Worm (Caenorhabditis elegans): ENCODE results near the gene srxa-4.

srxa-4 gene

DNA sequence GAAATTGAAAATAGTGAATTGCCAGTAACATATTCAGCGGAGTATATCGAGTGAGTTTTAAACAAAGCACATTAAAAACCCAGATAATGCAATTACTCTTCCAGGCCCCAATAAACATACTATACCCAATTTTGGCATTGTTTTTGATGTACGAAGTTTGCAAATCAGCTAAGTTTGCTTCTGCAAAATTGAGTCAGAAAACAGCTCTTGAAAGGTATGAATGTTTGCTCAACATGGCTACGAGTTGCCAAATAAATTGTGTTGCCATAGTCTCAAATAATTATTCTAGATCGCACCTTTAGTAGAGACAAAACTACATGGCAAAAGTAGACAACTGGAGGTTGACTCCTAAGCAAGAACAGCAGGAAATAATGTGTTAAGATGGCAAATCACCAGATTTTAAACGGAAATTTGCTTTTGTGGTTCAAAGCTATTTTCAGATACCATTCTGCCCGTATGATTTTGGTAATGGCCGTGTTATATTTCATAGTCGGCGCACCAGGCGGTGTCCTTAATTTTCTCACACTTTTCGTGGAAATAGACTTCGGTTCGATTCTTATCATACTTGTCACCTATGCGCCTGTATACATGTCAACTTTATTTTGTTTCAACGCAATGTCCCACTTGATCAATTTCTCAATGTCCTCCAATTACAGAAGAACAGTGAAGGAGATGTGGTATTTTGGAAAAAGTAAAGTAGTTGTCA, 12.3 kb downstream of the srxa-4 start (continued):
- TF ChIP-seq daf-16 (GFP tag; optimal IDR thresholded peaks at IDR 0.05): peak in 1 of 2 experiments; percentile 27
- TF ChIP-seq daf-16 (tag; optimal IDR thresholded peaks at IDR 0.05): peak; percentile 37
- TF ChIP-seq mep-1 (tag; optimal IDR thresholded peaks at IDR 0.05): peak; percentile 50
- TF ChIP-seq aha-1 (tag): peak; percentile 90
- no peak for TF ChIP-seq ZK546.5 (tag; optimal IDR thresholded peaks at IDR 0.05)
- peak; percentile 69 for TF ChIP-seq dve-1 (tag; optimal IDR thresholded peaks at IDR 0.05; ENCODE audit: insufficient read depth)
- peak; percentile 60 for TF ChIP-seq php-3 (GFP tag; IDR thresholded peaks at IDR 0.05)
- TF ChIP-seq hif-1 (tag; optimal IDR thresholded peaks at IDR 0.05): peak in 1 of 2 experiments; percentile 11
- TF ChIP-seq ama-1 (optimal IDR thresholded peaks at IDR 0.05): peak; percentile 73
- TF ChIP-seq egl-43 (GFP tag; IDR thresholded peaks at IDR 0.05): peak; percentile 14; the same call in 1 of the 2 replicates
- peak; percentile 22 for TF ChIP-seq T20F7.1 (GFP tag; optimal IDR thresholded peaks at IDR 0.05)
- TF ChIP-seq T26A8.4 (GFP tag; IDR thresholded peaks at IDR 0.05): peak; percentile 61; the same call in 1 of the 2 replicates
- peak; percentile 29 for TF ChIP-seq Y5F2A.4 (GFP tag; optimal IDR thresholded peaks at IDR 0.05)
- TF ChIP-seq lsy-2 (tag; optimal IDR thresholded peaks at IDR 0.05): peak in 1 of 2 experiments; percentile 7
- TF ChIP-seq dmd-6 (GFP tag; IDR thresholded peaks at IDR 0.05): peak; percentile 25
- peak; percentile 87 for TF ChIP-seq sdz-12 (GFP tag; optimal IDR thresholded peaks at IDR 0.05)
- TF ChIP-seq madf-5 (GFP tag; IDR thresholded peaks at IDR 0.05): peak; percentile 9 to 66; a peak in 1 of 4 replicates
- peak in 1 of 2 experiments; percentile 74 for TF ChIP-seq unc-62 (GFP tag; optimal IDR thresholded peaks at IDR 0.05 in 1 of 2)
- no peak for TF ChIP-seq unc-62 (tag; optimal IDR thresholded peaks at IDR 0.05)
- TF ChIP-seq mdt-29 (GFP tag; IDR thresholded peaks at IDR 0.05): 0 out of 2 replicates have a peak, but pooled peaks have one; percentile 6
- peak; percentile 63 for TF ChIP-seq hlh-11 (tag; optimal IDR thresholded peaks at IDR 0.05)
- TF ChIP-seq lin-1 (GFP tag; IDR thresholded peaks at IDR 0.05): peak; percentile 58; the same call in 1 of the 2 replicates
- peak; percentile 29 for TF ChIP-seq mes-2 (tag; optimal IDR thresholded peaks at IDR 0.05; ENCODE audit: poor library complexity, severe bottlenecking)
- no peak for TF ChIP-seq daf-19 (GFP tag; conservative IDR thresholded peaks at IDR 0.05)
- peak; percentile 39; the same call in 1 of the 2 replicates for TF ChIP-seq pha-4 (GFP tag; IDR thresholded peaks at IDR 0.05)
- no peak for TF ChIP-seq pha-4 (tag; optimal IDR thresholded peaks at IDR 0.05)
- 0 out of 2 replicates have a peak, but pooled peaks have one; percentile 50 for TF ChIP-seq daf-8 (GFP tag; IDR thresholded peaks at IDR 0.05)

DNA sequence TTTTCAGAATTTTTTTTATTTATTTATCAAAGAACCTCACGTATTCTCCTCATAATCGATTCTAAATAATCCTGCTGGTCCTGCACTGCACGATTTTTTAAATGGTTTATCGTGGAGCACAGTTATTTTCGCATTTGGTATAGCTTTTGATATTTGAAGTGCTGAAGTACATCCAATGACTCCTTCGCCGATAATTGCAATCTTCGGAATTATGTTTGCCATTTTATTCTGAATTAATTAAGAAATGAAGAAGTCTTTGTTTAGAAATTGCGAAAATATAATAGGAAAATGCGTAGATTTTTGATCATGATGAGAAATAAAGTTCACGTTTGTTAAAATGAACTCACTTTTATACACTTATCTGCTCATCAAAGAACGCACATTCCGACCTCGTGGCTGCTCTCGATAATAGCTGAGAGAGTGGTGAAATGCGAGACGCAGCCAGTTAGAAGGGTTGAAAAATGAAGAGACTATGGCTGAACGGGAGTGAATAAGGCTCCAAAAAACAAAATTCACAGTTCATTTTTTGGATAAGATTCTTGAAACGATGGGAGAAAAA, 14.6 kb downstream of the srxa-4 start:
- TF ChIP-seq mep-1 (tag; optimal IDR thresholded peaks at IDR 0.05) (peak; percentile 35), nhr-11 (tag; optimal IDR thresholded peaks at IDR 0.05) (peak; percentile 32), Y75B8A.6 (GFP tag; IDR thresholded peaks at IDR 0.05) (no peak), mxl-3 (GFP tag; optimal IDR thresholded peaks at IDR 0.05) (peak; percentile 63), mdl-1 (tag; optimal IDR thresholded peaks at IDR 0.05) (peak in 1 of 2 experiments; percentile 89), hif-1 (tag; optimal IDR thresholded peaks at IDR 0.05) (peak in 1 of 2 experiments; percentile 10), nhr-48 (tag; optimal IDR thresholded peaks at IDR 0.05) (peak; percentile 56), dpl-1 (GFP tag; optimal IDR thresholded peaks at IDR 0.05) (peak; percentile 24), zag-1 (tag; optimal IDR thresholded peaks at IDR 0.05) (no peak), nhr-28 (tag; optimal IDR thresholded peaks at IDR 0.05) (peak; percentile 44), dve-1 (tag; optimal IDR thresholded peaks at IDR 0.05; ENCODE audit: insufficient read depth) (peak; percentile 64), lin-15B (tag; optimal IDR thresholded peaks at IDR 0.05) (no peak), pha-4 (GFP tag; IDR thresholded peaks at IDR 0.05) (no peak), pha-4 (tag; optimal IDR thresholded peaks at IDR 0.05) (peak; percentile 2), ceh-20 (GFP tag; IDR thresholded peaks at IDR 0.05) (peak; percentile 50; the same call in 1 of the 2 replicates), ama-1 (optimal IDR thresholded peaks at IDR 0.05) (peak; percentile 78), T26A8.4 (GFP tag; IDR thresholded peaks at IDR 0.05) (peak; percentile 11; the same call in 1 of the 2 replicates), daf-16 (GFP tag; optimal IDR thresholded peaks at IDR 0.05) (no peak), daf-16 (tag; optimal IDR thresholded peaks at IDR 0.05) (peak; percentile 62), mes-2 (tag; optimal IDR thresholded peaks at IDR 0.05; ENCODE audit: poor library complexity, severe bottlenecking) (peak; percentile 38), zfp-3 (GFP tag; conservative IDR thresholded peaks at IDR 0.05) (0 out of 2 replicates have a peak, but pooled peaks have one; percentile 28), hlh-11 (tag; optimal IDR thresholded peaks at IDR 0.05) (peak; percentile 79), lin-13 (GFP tag; optimal IDR thresholded peaks at IDR 0.05) (no peak), mxl-2 (GFP tag; conservative IDR thresholded peaks at IDR 0.05) (peak; percentile 39; the same call in 1 of the 2 replicates), duxl-1 (tag; optimal IDR thresholded peaks at IDR 0.05; ENCODE audit: poor library complexity) (peak; percentile 23), pqm-1 (tag; optimal IDR thresholded peaks at IDR 0.05) (no peak), hlh-30 (tag; optimal IDR thresholded peaks at IDR 0.05; ENCODE audit: insufficient read depth) (peak; percentile 87), nhr-6 (tag; optimal IDR thresholded peaks at IDR 0.05) (peak; percentile 28), nhr-77 (tag; optimal IDR thresholded peaks at IDR 0.05) (peak; percentile 52), unc-62 (GFP tag; optimal IDR thresholded peaks at IDR 0.05 in 1 of 2) (peak in 1 of 2 experiments; percentile 78), unc-62 (tag; optimal IDR thresholded peaks at IDR 0.05) (no peak), aha-1 (tag) (no peak)
